Fruit fly (Drosophila melanogaster): ENCODE data around the gene Eig71Ek.

- TF ChIP-seq CTCF (optimal IDR thresholded peaks at IDR 0.05) (no peak), CG8478 (optimal IDR thresholded peaks at IDR 0.05) (no peak)
These were observed 28.4 kb upstream of the Eig71Ek start for dm6 chr3L:15632653-15633052.
